Worm (Caenorhabditis elegans) whole organism, L1 larva: ENCODE results near the gene H25P19.1.

Source experiments
- C16A3.4 ChIP-seq: fragments of 150-350 bp; optimal IDR thresholded peaks from 2 replicates; lab custom pipeline; 2014; ENCODE audit warnings: missing biosample characterization, missing genetic modification characterization
- F16B12.6 ChIP-seq: fragments of 150-350 bp; optimal IDR thresholded peaks from 2 replicates; lab custom pipeline; 2014; ENCODE audit warnings: missing biosample characterization, missing genetic modification characterization
- aha-1 ChIP-seq: fragments of 150-350 bp; optimal IDR thresholded peaks from 2 replicates; lab custom pipeline; 2014; ENCODE audit warnings: missing biosample characterization, missing genetic modification characterization
- alr-1 ChIP-seq: fragments of 200-800 bp; sonication (Bioruptor generic); optimal IDR thresholded peaks from 2 replicates; lab custom pipeline; 2018; ENCODE audit warnings: borderline replicate concordance, mild to moderate bottlenecking, missing genetic modification characterization, missing compliant biosample characterization
- aly-2 ChIP-seq: fragments of 150-350 bp; optimal IDR thresholded peaks from 2 replicates; lab custom pipeline; 2014; ENCODE audit warnings: missing biosample characterization, missing genetic modification characterization
- ceh-82 ChIP-seq, 3 experiments: fragments of 150-350 bp in 1 of 3; sonication (generic microtip) in 2 of 3; optimal IDR thresholded peaks; 2 replicates each; lab custom pipeline; 2014 to 2017; ENCODE audit warnings: missing biosample characterization in 3 of 3, missing genetic modification characterization in 3 of 3
- dsc-1 ChIP-seq: sonication (generic microtip); optimal IDR thresholded peaks from 2 replicates; lab custom pipeline; 2016; ENCODE audit warnings: mild to moderate bottlenecking, missing genetic modification characterization, missing compliant biosample characterization
- efl-1 ChIP-seq, 4 experiments: fragments of 150-350 bp; optimal IDR thresholded peaks in 3 of 4; peaks in 1 of 4; 1 replicate in 1 of 4; 2 replicates in 3 of 4; lab custom pipeline; 2014; ENCODE audit warnings: missing biosample characterization in 2 of 4, missing genetic modification characterization in 2 of 4, missing genetic modification reagents in 2 of 4
- efl-3 ChIP-seq: fragments of 200-800 bp; sonication (Bioruptor generic); optimal IDR thresholded peaks from 2 replicates; lab custom pipeline; 2018; ENCODE audit warnings: mild to moderate bottlenecking, missing genetic modification characterization, missing compliant biosample characterization
- egl-13 ChIP-seq: sonication (generic microtip); optimal IDR thresholded peaks from 2 replicates; lab custom pipeline; 2016; ENCODE audit warnings: missing genotype, missing genetic modification reagents, missing genetic modification characterization, missing compliant biosample characterization
- elt-3 ChIP-seq, 6 experiments: fragments of 150-350 bp in 1 of 6; sonication (generic microtip); optimal IDR thresholded peaks; 2 replicates each; lab custom pipeline; 2017 to 2018; ENCODE audit warnings: missing biosample characterization in 6 of 6, missing genetic modification characterization in 6 of 6, inconsistent platforms in 1 of 6
- ets-5 ChIP-seq: fragments of 200-800 bp; sonication (Bioruptor generic); IDR thresholded peaks from 2 replicates; pipeline ENCODE4 v1.3.6; 2022; ENCODE audit warnings: missing genetic modification characterization, missing compliant biosample characterization
- hlh-17 ChIP-seq: fragments of 200-800 bp; sonication (Bioruptor generic); optimal IDR thresholded peaks from 2 replicates; lab custom pipeline; 2018; ENCODE audit warnings: missing genetic modification characterization, mild to moderate bottlenecking, missing compliant biosample characterization, moderate library complexity, borderline replicate concordance
- hlh-4 ChIP-seq: sonication (generic microtip); optimal IDR thresholded peaks from 2 replicates; lab custom pipeline; 2016; ENCODE audit warnings: mild to moderate bottlenecking, missing genetic modification characterization, missing compliant biosample characterization
- irx-1 ChIP-seq: sonication (generic microtip); optimal IDR thresholded peaks from 2 replicates; lab custom pipeline; 2016; ENCODE audit warnings: missing genetic modification characterization, missing compliant biosample characterization
- isw-1 ChIP-seq: fragments of 200-800 bp; sonication (Bioruptor generic); IDR thresholded peaks from 2 replicates; pipeline ENCODE4 v1.3.6; 2022; ENCODE audit warnings: missing genetic modification characterization, missing compliant biosample characterization
- lin-13 ChIP-seq: fragments of 150-350 bp; optimal IDR thresholded peaks from 2 replicates; lab custom pipeline; 2014; ENCODE audit warnings: missing biosample characterization, missing genetic modification reagents, missing genetic modification characterization
- lin-14 ChIP-seq: fragments of 200-800 bp; sonication (Bioruptor generic); optimal IDR thresholded peaks from 2 replicates; lab custom pipeline; 2018; ENCODE audit warnings: mild to moderate bottlenecking, missing genetic modification characterization, moderate library complexity, missing compliant biosample characterization
- lin-39 ChIP-seq: fragments of 150-350 bp; optimal IDR thresholded peaks from 2 replicates; lab custom pipeline; 2014; ENCODE audit warnings: missing biosample characterization, missing genetic modification reagents, missing genetic modification characterization
- mab-9 ChIP-seq: fragments of 200-800 bp; sonication (Bioruptor generic); IDR thresholded peaks from 2 replicates; pipeline ENCODE4 v1.3.6; 2022; ENCODE audit warnings: missing genetic modification reagents, missing genetic modification characterization, missing compliant biosample characterization
- mep-1 ChIP-seq: fragments of 150-350 bp; optimal IDR thresholded peaks from 2 replicates; lab custom pipeline; 2014; ENCODE audit warnings: missing biosample characterization, missing genetic modification characterization
- nhr-19 ChIP-seq: fragments of 200-800 bp; sonication (Bioruptor generic); conservative IDR thresholded peaks from 2 replicates; pipeline ENCODE4 v1.3.6; 2022; ENCODE audit warnings: missing genetic modification characterization, missing compliant biosample characterization
- nhr-28 ChIP-seq: fragments of 150-350 bp; optimal IDR thresholded peaks from 2 replicates; lab custom pipeline; 2014; ENCODE audit warnings: missing biosample characterization, missing genetic modification characterization
- nhr-71 ChIP-seq: sonication (generic microtip); optimal IDR thresholded peaks from 2 replicates; lab custom pipeline; 2016; ENCODE audit warnings: mild to moderate bottlenecking, missing genetic modification characterization, moderate library complexity, missing compliant biosample characterization
- nhr-85 ChIP-seq: sonication (generic microtip); peaks from one replicate; lab custom pipeline; 2016; ENCODE audit warnings: missing genetic modification characterization, inconsistent platforms, missing compliant biosample characterization
- nhr-90 ChIP-seq: sonication (generic microtip); optimal IDR thresholded peaks from 2 replicates; lab custom pipeline; 2016; ENCODE audit warnings: mild to moderate bottlenecking, missing genetic modification characterization, missing compliant biosample characterization; ENCODE audit not compliant: poor library complexity
- pag-3 ChIP-seq: sonication (generic microtip); optimal IDR thresholded peaks from 2 replicates; lab custom pipeline; 2017; ENCODE audit warnings: missing genetic modification characterization, mild to moderate bottlenecking, missing compliant biosample characterization, antibody characterized with exemption, borderline replicate concordance; ENCODE audit not compliant: insufficient read depth
- pax-3 ChIP-seq: fragments of 200-800 bp; sonication (Bioruptor generic); optimal IDR thresholded peaks from 2 replicates; lab custom pipeline; 2018; ENCODE audit warnings: mild to moderate bottlenecking, missing genetic modification characterization, moderate library complexity, missing compliant biosample characterization
- pqm-1 ChIP-seq: sonication (generic microtip); optimal IDR thresholded peaks from 3 replicates; lab custom pipeline; 2017; ENCODE audit warnings: missing biosample characterization, missing genetic modification characterization
- skn-1 ChIP-seq: fragments of 150-350 bp; optimal IDR thresholded peaks from 2 replicates; lab custom pipeline; 2014; ENCODE audit warnings: missing biosample characterization, missing genetic modification characterization
- swsn-7 ChIP-seq: sonication (generic microtip); optimal IDR thresholded peaks from 2 replicates; lab custom pipeline; 2016; ENCODE audit warnings: missing genetic modification characterization, missing compliant biosample characterization
- tbx-2 ChIP-seq: sonication (generic microtip); optimal IDR thresholded peaks from 2 replicates; lab custom pipeline; 2016; ENCODE audit warnings: missing genetic modification characterization, missing compliant biosample characterization
- tlp-1 ChIP-seq: fragments of 150-350 bp; optimal IDR thresholded peaks from 2 replicates; lab custom pipeline; 2014; ENCODE audit warnings: missing biosample characterization, missing genetic modification characterization
- unc-62 ChIP-seq: fragments of 150-350 bp; optimal IDR thresholded peaks from 2 replicates; lab custom pipeline; 2014; ENCODE audit warnings: missing biosample characterization, missing genetic modification reagents, missing genetic modification characterization
- unc-86 ChIP-seq: sonication (generic microtip); optimal IDR thresholded peaks from 2 replicates; lab custom pipeline; 2016; ENCODE audit warnings: missing genetic modification characterization, missing compliant biosample characterization
- xbp-1 ChIP-seq: sonication (generic microtip); optimal IDR thresholded peaks from 2 replicates; lab custom pipeline; 2016; ENCODE audit warnings: missing genetic modification characterization, missing compliant biosample characterization

Gene H25P19.1

ce11 chrV:694625-695024 lies 7.1 kb downstream of the H25P19.1 start, which contains the start of gene srj-53:
srj-53 (minus strand) TSS chrV:694725.
- no peak for TF ChIP-seq tlp-1 (tag; lab: Kevin White, UChicago)
- no peak for TF ChIP-seq aha-1
- no peak for TF ChIP-seq elt-3 (tag; optimal IDR thresholded peaks at IDR 0.05; lab: Kevin White, UChicago)
- TF ChIP-seq ceh-82 (tag; optimal IDR thresholded peaks at IDR 0.05; lab: Kevin White, UChicago): no peak
- TF ChIP-seq lin-13 (GFP tag; lab: Kevin White, UChicago): no peak
- TF ChIP-seq nhr-19 (GFP tag; lab: Robert Waterston, UW): no peak
- TF ChIP-seq nhr-71 (tag; lab: Kevin White, UChicago): no peak
- no peak for TF ChIP-seq egl-13 (tag; lab: Kevin White, UChicago)
- TF ChIP-seq F16B12.6 (tag; lab: Kevin White, UChicago): no peak
- TF ChIP-seq unc-62 (GFP tag; lab: Kevin White, UChicago): no peak
- no peak for TF ChIP-seq lin-14 (GFP tag; lab: Kevin White, UChicago)

ce11 chrV:695914-696313 lies 8.4 kb downstream of the H25P19.1 start, which contains the start of gene srj-52:
srj-52 (minus strand) TSS chrV:696014.
- no peak for TF ChIP-seq F16B12.6 (tag; lab: Kevin White, UChicago)
- TF ChIP-seq unc-86 (tag; lab: Kevin White, UChicago): no peak
- no peak for TF ChIP-seq nhr-28 (tag; lab: Kevin White, UChicago)
- TF ChIP-seq efl-3 (GFP tag; lab: Kevin White, UChicago): no peak
- no peak for TF ChIP-seq nhr-85 (tag; lab: Kevin White, UChicago)
- no peak for TF ChIP-seq hlh-4 (tag; lab: Kevin White, UChicago)
- TF ChIP-seq egl-13 (tag; lab: Kevin White, UChicago): no peak
- TF ChIP-seq pag-3 (tag; lab: Kevin White, UChicago): no peak
- TF ChIP-seq alr-1: no peak
- TF ChIP-seq C16A3.4 (tag; lab: Kevin White, UChicago): no peak
- no peak for TF ChIP-seq tbx-2
- no peak for TF ChIP-seq nhr-90 (tag; lab: Kevin White, UChicago)
- TF ChIP-seq pqm-1: no peak
- no peak for TF ChIP-seq nhr-19 (GFP tag; lab: Robert Waterston, UW)
- no peak for TF ChIP-seq mab-9
- no peak for TF ChIP-seq irx-1 (tag; lab: Kevin White, UChicago)

- TF ChIP-seq aly-2 (tag; lab: Kevin White, UChicago) (no peak), hlh-17 (GFP tag; lab: Kevin White, UChicago) (no peak), lin-39 (tag; lab: Kevin White, UChicago) (no peak), isw-1 (GFP tag; lab: Robert Waterston, UW) (no peak), nhr-90 (tag; lab: Kevin White, UChicago) (no peak), xbp-1 (tag; lab: Kevin White, UChicago) (no peak), elt-3 (tag; optimal IDR thresholded peaks at IDR 0.05; lab: Kevin White, UChicago) (no peak), mep-1 (tag; lab: Kevin White, UChicago) (no peak), nhr-85 (tag; lab: Kevin White, UChicago) (no peak), ets-5 (GFP tag; lab: Robert Waterston, UW) (no peak), swsn-7 (no peak), pax-3 (no peak), dsc-1 (no peak), efl-1 (optimal IDR thresholded peaks at IDR 0.05; lab: Kevin White, UChicago) (no peak), efl-1 (GFP tag; optimal IDR thresholded peaks at IDR 0.05 in 1 of 2; lab: Kevin White, UChicago) (no peak), mab-9 (no peak), skn-1 (tag; lab: Kevin White, UChicago) (no peak)
- TF ChIP-seq, all 84 proteins: peak for 0
These were observed 11.6 kb downstream of the H25P19.1 start for ce11 chrV:699051-699450.
